Fruit fly (Drosophila melanogaster) whole organism, adult: ENCODE measurements around the gene Polr2H.

ENCODE experiments used
- Clk ChIP-seq: fragments of 200-800 bp; sonication (Bioruptor generic); optimal IDR thresholded peaks from 2 replicates; lab custom pipeline; 2017; ENCODE audit warnings: missing biosample characterization, missing genetic modification characterization
- Crg-1 ChIP-seq: fragments of 200-800 bp; sonication (Bioruptor generic); optimal IDR thresholded peaks from 2 replicates; lab custom pipeline; 2016; ENCODE audit warnings: missing biosample characterization, missing genetic modification characterization
- Mnt ChIP-seq: fragments of 200-800 bp; sonication (Bioruptor generic); optimal IDR thresholded peaks from 2 replicates; lab custom pipeline; 2016; ENCODE audit warnings: missing biosample characterization, mild to moderate bottlenecking, missing genetic modification characterization
- tj ChIP-seq: fragments of 200-800 bp; sonication (Bioruptor generic); optimal IDR thresholded peaks from 3 replicates; lab custom pipeline; 2017; ENCODE audit warnings: missing biosample characterization, mild to moderate bottlenecking, missing genetic modification characterization, moderate library complexity
- toe ChIP-seq: fragments of 200-800 bp; sonication (Bioruptor generic); optimal IDR thresholded peaks from 2 replicates; lab custom pipeline; 2016; ENCODE audit warnings: missing biosample characterization, missing genetic modification characterization

dm6 chr3L:21730354-21730753 is 1.6 kb downstream of the Polr2H start, which contains the start of gene CG14570:
- TF ChIP-seq Clk (GFP tag; lab: Kevin White, UChicago) (no peak), Mnt (GFP tag; lab: Kevin White, UChicago) (no peak), tj (GFP tag; lab: Kevin White, UChicago) (no peak), Crg-1 (GFP tag; lab: Kevin White, UChicago) (no peak), toe (GFP tag; lab: Kevin White, UChicago) (no peak)
